Worm (Caenorhabditis elegans) whole organism, L2 larva: ENCODE results near the gene C18G1.1.

ENCODE experiments used
- aly-2 ChIP-seq: fragments of 150-350 bp; optimal IDR thresholded peaks from 2 replicates; lab custom pipeline; 2014; ENCODE audit warnings: missing biosample characterization, missing genetic modification characterization
- lin-13 ChIP-seq: fragments of 150-350 bp; optimal IDR thresholded peaks from 2 replicates; lab custom pipeline; 2014; ENCODE audit warnings: missing biosample characterization, missing genetic modification reagents, missing genetic modification characterization
- nhr-23 ChIP-seq: fragments of 150-350 bp; optimal IDR thresholded peaks from 2 replicates; lab custom pipeline; 2014; ENCODE audit warnings: missing biosample characterization, missing genetic modification reagents, missing genetic modification characterization
- unc-39 ChIP-seq: fragments of 150-350 bp; optimal IDR thresholded peaks from 2 replicates; lab custom pipeline; 2014; ENCODE audit warnings: missing biosample characterization, missing genetic modification characterization
- ztf-11 ChIP-seq: sonication (generic microtip); optimal IDR thresholded peaks from 2 replicates; lab custom pipeline; 2017; ENCODE audit warnings: missing biosample characterization, missing genetic modification characterization
- ztf-4 ChIP-seq: fragments of 150-350 bp; optimal IDR thresholded peaks from 2 replicates; lab custom pipeline; 2014; ENCODE audit warnings: missing biosample characterization, missing genetic modification characterization

- TF ChIP-seq nhr-23 = no peak
- no peak for TF ChIP-seq unc-39
- no peak for TF ChIP-seq ztf-4 (tag; lab: Kevin White, UChicago)
- TF ChIP-seq lin-13 (GFP tag; lab: Kevin White, UChicago) = no peak
- TF ChIP-seq aly-2 (tag; lab: Kevin White, UChicago) = no peak
- no peak for TF ChIP-seq ztf-11
These were observed 12.6 kb downstream of the C18G1.1 start, which contains the start of gene R02F11.12 for ce11 chrV:4790368-4790767.
